Worm (Caenorhabditis elegans) whole organism, young adult: Measurements from ENCODE around the gene C11E4.7.

ENCODE experiments used
- attf-5 ChIP-seq: fragments of 200-800 bp; sonication (Bioruptor generic); optimal IDR thresholded peaks from 2 replicates; lab custom pipeline; 2018; ENCODE audit warnings: mild to moderate bottlenecking, missing genetic modification characterization, missing compliant biosample characterization
- dpl-1 ChIP-seq: fragments of 150-350 bp; optimal IDR thresholded peaks from 2 replicates; lab custom pipeline; 2014; ENCODE audit warnings: missing biosample characterization, missing genetic modification reagents, missing genetic modification characterization
- him-1 ChIP-seq: sonication (generic microtip); optimal IDR thresholded peaks from 2 replicates; lab custom pipeline; 2016; ENCODE audit warnings: missing genotype, missing genetic modification reagents, missing genetic modification characterization, missing compliant biosample characterization
- madf-3 ChIP-seq: fragments of 200-800 bp; sonication (Bioruptor generic); IDR thresholded peaks from 2 replicates; pipeline ENCODE4 v1.3.6; 2022; ENCODE audit warnings: missing genetic modification reagents, missing genetic modification characterization, missing compliant biosample characterization
- mel-28 ChIP-seq: sonication (generic microtip); optimal IDR thresholded peaks from 2 replicates; lab custom pipeline; 2016; ENCODE audit warnings: borderline replicate concordance, mild to moderate bottlenecking, missing genetic modification characterization, missing compliant biosample characterization
- rec-8 ChIP-seq, 2 experiments: sonication (generic microtip); optimal IDR thresholded peaks; 2 replicates each; lab custom pipeline; 2016; ENCODE audit warnings: mild to moderate bottlenecking in 2 of 2, missing genetic modification characterization in 2 of 2, missing genetic modification reagents in 2 of 2, missing genotype in 2 of 2, missing biosample characterization in 1 of 2, missing compliant biosample characterization in 1 of 2, moderate library complexity in 1 of 2
- unc-62 ChIP-seq: fragments of 150-350 bp; optimal IDR thresholded peaks from 2 replicates; lab custom pipeline; 2014; ENCODE audit warnings: missing biosample characterization, missing genetic modification reagents, missing genetic modification characterization
- zim-3 ChIP-seq: sonication (generic microtip); optimal IDR thresholded peaks from 2 replicates; lab custom pipeline; 2017; ENCODE audit warnings: mild to moderate bottlenecking, missing genetic modification characterization, moderate library complexity, missing compliant biosample characterization

- TF ChIP-seq dpl-1 (GFP tag; lab: Kevin White, UChicago), result no peak
- TF ChIP-seq mel-28 (tag; lab: Kevin White, UChicago), result no peak
- TF ChIP-seq him-1 (tag; lab: Kevin White, UChicago), result no peak
- no peak for TF ChIP-seq madf-3 (GFP tag; lab: Robert Waterston, UW)
- no peak for TF ChIP-seq unc-62 (GFP tag; lab: Kevin White, UChicago)
- no peak for TF ChIP-seq zim-3 (tag; lab: Kevin White, UChicago)
- no peak for TF ChIP-seq attf-5 (GFP tag; lab: Kevin White, UChicago)
- no peak for TF ChIP-seq rec-8 (tag; optimal IDR thresholded peaks at IDR 0.05; lab: Kevin White, UChicago)
Observed at ce11 chrX:9568574-9568973, 48.4 kb upstream of the C11E4.7 start.
